Fruit fly (Drosophila melanogaster): ENCODE results near the gene Pif1.

DNA sequence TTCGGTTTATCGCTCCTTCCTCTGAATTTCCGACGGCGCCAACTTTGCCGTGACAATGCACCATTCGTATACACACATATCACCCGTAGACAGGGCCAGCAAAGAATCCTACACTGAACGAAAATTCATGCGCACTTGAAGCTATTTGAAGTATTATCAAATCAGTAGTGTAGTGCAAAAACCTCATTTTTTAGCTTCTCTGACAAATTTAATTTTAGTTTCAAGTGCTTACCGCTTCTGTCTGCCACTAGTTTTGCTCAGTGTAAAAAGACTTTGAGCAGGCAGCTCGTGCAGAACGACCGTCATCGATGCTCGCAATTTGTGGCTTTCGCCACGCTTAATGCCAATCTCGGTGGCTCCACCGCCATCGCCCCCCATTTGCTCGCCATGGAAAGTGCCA lies 25.0 kb downstream of the Pif1 start:
- TF ChIP-seq CG8478 (optimal IDR thresholded peaks at IDR 0.05) (no peak), CTCF (optimal IDR thresholded peaks at IDR 0.05) (no peak)

All from S2 (cell line).